Fruit fly (Drosophila melanogaster): ENCODE data around the gene mbf1.

Gene mbf1

dm6 chr3L:16533932-16534331 lies 40.3 kb upstream of the mbf1 start (continued):
- TF ChIP-seq CG15269 (tag; optimal IDR thresholded peaks at IDR 0.05) (peak; percentile 85), kni (GFP tag; optimal IDR thresholded peaks at IDR 0.05) (peak; percentile 39), wor (GFP tag; IDR thresholded peaks at IDR 0.05) (peak; percentile 80), Nf-YA (GFP tag; IDR thresholded peaks at IDR 0.05) (0 out of 2 replicates have a peak, but pooled peaks have one; percentile 51), Fer2 (tag; optimal IDR thresholded peaks at IDR 0.05) (peak; percentile 49), shn (GFP tag; optimal IDR thresholded peaks at IDR 0.05) (peak; percentile 69), CG7357 (GFP tag; IDR thresholded peaks at IDR 0.05) (peak; percentile 64; the same call in 2 of the 3 replicates), prd (optimal IDR thresholded peaks at IDR 0.05) (no peak), prd (GFP tag; IDR thresholded peaks at IDR 0.05) (peak; percentile 65), sr (GFP tag; IDR thresholded peaks at IDR 0.05) (no peak), CG12942 (GFP tag; optimal IDR thresholded peaks at IDR 0.05) (peak; percentile 49), CG14667 (GFP tag; IDR thresholded peaks at IDR 0.05) (peak; percentile 56; the same call in 1 of the 2 replicates), Abd-B (GFP tag; optimal IDR thresholded peaks at IDR 0.05) (peak; percentile 79), CG2129 (GFP tag; IDR thresholded peaks at IDR 0.05; ENCODE audit: partially characterized antibody) (no peak), CG13424 (tag; optimal IDR thresholded peaks at IDR 0.05) (peak; percentile 88), CG9876 (GFP tag; optimal IDR thresholded peaks at IDR 0.05) (peak; percentile 46), Camta (GFP tag; optimal IDR thresholded peaks at IDR 0.05) (peak; percentile 75), B-H2 (GFP tag; optimal IDR thresholded peaks at IDR 0.05) (peak; percentile 42), CG6272 (GFP tag; IDR thresholded peaks at IDR 0.05) (0 out of 2 replicates have a peak, but pooled peaks have one; percentile 27), CG10321 (GFP tag; IDR thresholded peaks at IDR 0.05) (no peak), CG1602 (GFP tag; optimal IDR thresholded peaks at IDR 0.05) (peak; percentile 71), CG4730 (GFP tag; IDR thresholded peaks at IDR 0.05) (peak; percentile 57), Gsc (GFP tag; IDR thresholded peaks at IDR 0.05) (peak; percentile 54; the same call in 1 of the 2 replicates), Fer1 (GFP tag; optimal IDR thresholded peaks at IDR 0.05) (peak; percentile 85), CG6683 (GFP tag; optimal IDR thresholded peaks at IDR 0.05) (peak; percentile 53), gro (GFP tag; optimal IDR thresholded peaks at IDR 0.05) (no peak), CG3407 (GFP tag; optimal IDR thresholded peaks at IDR 0.05) (peak; percentile 73), CG17802 (tag; optimal IDR thresholded peaks at IDR 0.05) (peak; percentile 53), H15 (GFP tag; IDR thresholded peaks at IDR 0.05) (peak; percentile 50; the same call in 1 of the 3 replicates), Dbx (GFP tag; IDR thresholded peaks at IDR 0.05) (peak; percentile 64; the same call in 2 of the 3 replicates), ewg (GFP tag; optimal IDR thresholded peaks at IDR 0.05) (peak; percentile 72), GATAe (GFP tag; conservative IDR thresholded peaks at IDR 0.05) (no peak), CG2202 (tag; optimal IDR thresholded peaks at IDR 0.05) (peak; percentile 67), CG2120 (GFP tag; optimal IDR thresholded peaks at IDR 0.05) (peak; percentile 87), CG14014 (GFP tag; IDR thresholded peaks at IDR 0.05) (peak; percentile 65; the same call in 1 of the 2 replicates), CG6854 (GFP tag; optimal IDR thresholded peaks at IDR 0.05) (peak; percentile 42), CG12236 (GFP tag; optimal IDR thresholded peaks at IDR 0.05) (peak; percentile 30), mld (GFP tag; IDR thresholded peaks at IDR 0.05; ENCODE audit: partially characterized antibody) (no peak), Stat92E (GFP tag; optimal IDR thresholded peaks at IDR 0.05) (no peak), gsb-n (tag; optimal IDR thresholded peaks at IDR 0.05) (peak; percentile 72), luna (GFP tag; optimal IDR thresholded peaks at IDR 0.05) (no peak), stc (GFP tag; IDR thresholded peaks at IDR 0.05) (peak; percentile 52; the same call in 1 of the 2 replicates), lmd (GFP tag; IDR thresholded peaks at IDR 0.05) (peak; percentile 81), bigmax (GFP tag; optimal IDR thresholded peaks at IDR 0.05) (no peak), pb (GFP tag; optimal IDR thresholded peaks at IDR 0.05) (peak; percentile 26), fru (optimal IDR thresholded peaks at IDR 0.05) (no peak), CG16815 (GFP tag; optimal IDR thresholded peaks at IDR 0.05) (peak; percentile 74), Atf6 (GFP tag; IDR thresholded peaks at IDR 0.05) (peak; percentile 83), CG12659 (GFP tag; optimal IDR thresholded peaks at IDR 0.05) (peak; percentile 85), Sox100B (GFP tag; optimal IDR thresholded peaks at IDR 0.05) (peak; percentile 87), ro (GFP tag; IDR thresholded peaks at IDR 0.05) (0 out of 2 replicates have a peak, but pooled peaks have one; percentile 12)

Data from whole organism, embryonic.